Worm (Caenorhabditis elegans): ENCODE results near the gene ZC53.2.
A peak's percentile ranks its signal among the peaks of the same experiment; 100 is the strongest.

ZC53.2 gene

DNA sequence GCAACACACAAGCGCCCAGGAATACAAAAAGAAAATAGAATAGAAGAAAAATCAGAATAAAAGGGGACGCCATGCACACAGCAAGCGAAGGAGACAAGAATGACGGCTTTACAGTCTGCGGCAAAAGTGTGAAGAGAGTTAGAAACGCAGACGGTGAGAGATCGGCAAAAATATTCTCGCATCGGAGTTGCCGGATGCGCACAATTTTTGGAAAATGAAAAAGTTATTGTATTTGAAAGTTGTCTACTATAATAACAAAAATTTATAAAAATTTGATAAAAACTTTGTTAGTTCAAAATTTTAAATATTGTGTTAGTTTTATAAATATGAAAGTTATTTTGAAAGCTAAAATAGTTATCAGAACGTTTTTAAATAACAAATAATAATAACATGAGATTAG is 1.7 kb downstream of the ZC53.2 start, which contains the start of gene ZC53.22:
TSS of gene ZC53.22 (minus strand) at position 101 of the 400 bp plus-strand sequence.
- TF ChIP-seq spr-1 (tag; optimal IDR thresholded peaks at IDR 0.05) (no peak), pqm-1 (tag; optimal IDR thresholded peaks at IDR 0.05) (no peak), mdl-1 (tag; optimal IDR thresholded peaks at IDR 0.05) (no peak), ctbp-1 (GFP tag; IDR thresholded peaks at IDR 0.05) (no peak), lin-39 (tag; optimal IDR thresholded peaks at IDR 0.05) (no peak)

ce11 chrX:1917169-1917568 is 6.9 kb downstream of the ZC53.2 start, which contains the start of gene dot-1.5:
TSS of gene dot-1.5 (plus strand) at chrX:1917469.
- no peak for TF ChIP-seq vab-7 (GFP tag; IDR thresholded peaks at IDR 0.05)
- TF ChIP-seq attf-4 (tag; optimal IDR thresholded peaks at IDR 0.05) = no peak
- TF ChIP-seq mdl-1 (tag; optimal IDR thresholded peaks at IDR 0.05) = no peak

- TF ChIP-seq unc-62 (GFP tag; optimal IDR thresholded peaks at IDR 0.05 in 1 of 2) (peak in 1 of 2 experiments; percentile 51), unc-62 (tag; optimal IDR thresholded peaks at IDR 0.05) (no peak), egl-27 (tag; optimal IDR thresholded peaks at IDR 0.05) (no peak)
Observed at ce11 chrX:1915022-1915421, 9.0 kb downstream of the ZC53.2 start, which contains the start of gene rgs-9. TSS of gene rgs-9 (plus strand) at chrX:1915258.

DNA sequence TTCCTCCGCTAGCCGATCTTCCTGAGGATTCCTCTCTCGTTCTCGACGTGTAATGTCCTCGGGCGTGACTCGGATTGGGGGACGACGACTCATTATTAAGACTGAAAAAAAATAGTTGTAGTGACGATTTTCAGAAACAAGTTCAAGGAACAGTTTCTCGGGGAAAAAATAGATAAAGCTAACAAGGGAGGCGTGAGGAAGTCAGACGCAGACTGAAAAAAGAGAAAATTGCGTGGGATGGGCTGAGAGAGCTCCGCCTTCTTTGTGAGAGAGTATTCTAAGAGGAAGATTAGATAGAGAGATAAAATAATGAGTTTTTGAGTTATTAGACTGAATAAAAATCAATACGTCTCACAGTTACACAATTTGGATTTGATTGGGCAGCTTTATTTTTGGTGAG is 10.8 kb downstream of the ZC53.2 start, which contains the start of gene ZC53.1:
TSS of gene ZC53.1 (minus strand) at position 101 of the 400 bp plus-strand sequence.
- no peak for TF ChIP-seq saeg-2 (GFP tag; IDR thresholded peaks at IDR 0.05)
- no peak for TF ChIP-seq ctbp-1 (GFP tag; IDR thresholded peaks at IDR 0.05)
- TF ChIP-seq F37D6.2 (tag; optimal IDR thresholded peaks at IDR 0.05) = no peak
- no peak for TF ChIP-seq set-16 (GFP tag; IDR thresholded peaks at IDR 0.05)
- no peak for TF ChIP-seq snpc-4 (tag; optimal IDR thresholded peaks at IDR 0.05)
- no peak for TF ChIP-seq zfp-2 (tag; optimal IDR thresholded peaks at IDR 0.05)
- TF ChIP-seq T26A8.4 (GFP tag; IDR thresholded peaks at IDR 0.05) = no peak
- no peak for TF ChIP-seq lsy-2 (tag; optimal IDR thresholded peaks at IDR 0.05)
- no peak for TF ChIP-seq ceh-28 (tag; optimal IDR thresholded peaks at IDR 0.05)
- no peak for TF ChIP-seq attf-4 (tag; optimal IDR thresholded peaks at IDR 0.05)

DNA sequence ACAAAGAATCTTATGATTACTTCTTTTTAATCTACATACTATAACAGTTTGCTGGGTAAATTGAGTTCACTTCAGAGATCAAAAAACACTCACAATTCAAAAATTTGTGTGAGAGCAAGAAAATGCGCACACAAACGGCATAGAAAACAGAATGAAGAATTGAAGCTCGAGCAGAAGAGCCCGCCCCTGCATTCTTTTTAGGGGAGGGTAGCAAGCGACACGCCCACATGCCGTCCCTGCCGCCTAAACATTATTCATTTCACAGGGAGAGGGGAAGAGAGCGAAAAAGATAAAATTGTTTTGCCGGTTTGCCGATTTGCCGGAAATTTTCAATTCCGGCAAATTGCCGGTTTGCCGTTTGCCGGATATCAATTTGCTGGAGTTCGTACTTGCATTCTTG is 14.7 kb downstream of the ZC53.2 start:
- TF ChIP-seq zip-2 (tag; optimal IDR thresholded peaks at IDR 0.05) (peak; percentile 85), dmd-6 (GFP tag; IDR thresholded peaks at IDR 0.05) (peak; percentile 87), nhr-76 (tag; optimal IDR thresholded peaks at IDR 0.05) (no peak), vab-7 (GFP tag; IDR thresholded peaks at IDR 0.05) (peak; percentile 78), ZK546.5 (tag; optimal IDR thresholded peaks at IDR 0.05) (no peak), nhr-6 (tag; optimal IDR thresholded peaks at IDR 0.05) (no peak), nhr-42 (GFP tag; IDR thresholded peaks at IDR 0.05) (peak; percentile 96), nhr-102 (tag; optimal IDR thresholded peaks at IDR 0.05) (peak; percentile 97), lin-15B (tag; optimal IDR thresholded peaks at IDR 0.05) (no peak), mdt-29 (GFP tag; IDR thresholded peaks at IDR 0.05) (0 out of 2 replicates have a peak, but pooled peaks have one; percentile 40), egl-43 (GFP tag; IDR thresholded peaks at IDR 0.05) (peak; percentile 96), Y75B8A.6 (GFP tag; IDR thresholded peaks at IDR 0.05) (0 out of 2 replicates have a peak, but pooled peaks have one; percentile 46), hif-1 (tag; optimal IDR thresholded peaks at IDR 0.05) (peak; percentile 35 to 57), ceh-82 (tag; optimal IDR thresholded peaks at IDR 0.05) (peak; percentile 46), daf-16 (GFP tag; optimal IDR thresholded peaks at IDR 0.05) (peak; percentile 49 to 93), daf-16 (tag; optimal IDR thresholded peaks at IDR 0.05) (peak; percentile 59), lin-29 (GFP tag; IDR thresholded peaks at IDR 0.05) (peak; percentile 89), madf-5 (GFP tag; IDR thresholded peaks at IDR 0.05) (peak; percentile 30 to 66; a peak in 2 of 4 replicates), lin-39 (tag; optimal IDR thresholded peaks at IDR 0.05) (peak; percentile 20), dmd-9 (GFP tag; IDR thresholded peaks at IDR 0.05) (peak; percentile 62; the same call in 1 of the 2 replicates), snpc-4 (tag; optimal IDR thresholded peaks at IDR 0.05) (no peak), pha-4 (GFP tag; IDR thresholded peaks at IDR 0.05) (peak; percentile 88; the same call in 1 of the 2 replicates), pha-4 (tag; optimal IDR thresholded peaks at IDR 0.05) (no peak), tag-97 (GFP tag; IDR thresholded peaks at IDR 0.05) (no peak), nhr-111 (GFP tag; optimal IDR thresholded peaks at IDR 0.05) (peak; percentile 3), lsy-2 (tag; optimal IDR thresholded peaks at IDR 0.05) (peak in 1 of 2 experiments; percentile 81), hmg-1.1 (GFP tag; IDR thresholded peaks at IDR 0.05) (peak; percentile 98), zfp-2 (tag; optimal IDR thresholded peaks at IDR 0.05) (no peak), arid-1 (GFP tag; conservative IDR thresholded peaks at IDR 0.05) (no peak; the same call in 1 of the 2 replicates), lin-38 (GFP tag; IDR thresholded peaks at IDR 0.05) (no peak), fos-1 (tag; optimal IDR thresholded peaks at IDR 0.05) (no peak)
